Worm (Caenorhabditis elegans) whole organism, early embryonic: ENCODE data around the gene D2096.9.
"Not testable (repeated sequence)": the region's sequence is repeated elsewhere in the genome, so short reads cannot be mapped to it uniquely, and the experiment has no call there.

Experiments
- B0310.2 ChIP-seq: sonication (generic microtip); optimal IDR thresholded peaks from 2 replicates; lab custom pipeline; 2016; ENCODE audit warnings: mild to moderate bottlenecking, missing genetic modification characterization, missing compliant biosample characterization
- F13C5.2 ChIP-seq: sonication (generic microtip); optimal IDR thresholded peaks from 2 replicates; lab custom pipeline; 2017; ENCODE audit warnings: mild to moderate bottlenecking, missing genetic modification characterization, inconsistent platforms, missing compliant biosample characterization
- aly-1 ChIP-seq: sonication (generic microtip); optimal IDR thresholded peaks from 2 replicates; lab custom pipeline; 2016; ENCODE audit warnings: missing genetic modification characterization, missing compliant biosample characterization
- ama-1 ChIP-seq: fragments of 150-350 bp; optimal IDR thresholded peaks from 2 replicates; lab custom pipeline; 2014
- ceh-13 ChIP-seq: fragments of 200-800 bp; sonication (Bioruptor generic); optimal IDR thresholded peaks from 2 replicates; lab custom pipeline; 2018; ENCODE audit warnings: mild to moderate bottlenecking, missing genetic modification characterization, missing compliant biosample characterization
- ceh-36 ChIP-seq: sonication (generic microtip); optimal IDR thresholded peaks from 2 replicates; lab custom pipeline; 2016; ENCODE audit warnings: missing genetic modification characterization, inconsistent platforms, missing compliant biosample characterization
- ets-7 ChIP-seq: sonication (generic microtip); optimal IDR thresholded peaks from 2 replicates; lab custom pipeline; 2016; ENCODE audit warnings: missing genotype, missing genetic modification characterization, missing compliant biosample characterization
- flt-1 ChIP-seq: fragments of 200-800 bp; sonication (Bioruptor generic); IDR thresholded peaks from 2 replicates; pipeline ENCODE4 v1.3.6; 2022; ENCODE audit warnings: missing genetic modification characterization, missing compliant biosample characterization
- hmbx-1 ChIP-seq: sonication (generic microtip); optimal IDR thresholded peaks from 2 replicates; lab custom pipeline; 2016; ENCODE audit warnings: mild to moderate bottlenecking, missing genetic modification characterization, missing compliant biosample characterization
- hmg-4 ChIP-seq: fragments of 200-800 bp; sonication (Bioruptor generic); optimal IDR thresholded peaks from 2 replicates; lab custom pipeline; 2018; ENCODE audit warnings: mild to moderate bottlenecking, missing genetic modification characterization, missing compliant biosample characterization
- hnd-1 ChIP-seq: sonication (generic microtip); optimal IDR thresholded peaks from 2 replicates; lab custom pipeline; 2016; ENCODE audit warnings: missing genetic modification characterization, missing compliant biosample characterization
- pes-1 ChIP-seq: fragments of 200-800 bp; sonication (Bioruptor generic); IDR thresholded peaks from 2 replicates; pipeline ENCODE4 v1.3.6; 2022; ENCODE audit warnings: missing genetic modification reagents, missing genetic modification characterization, missing compliant biosample characterization
- scrt-1 ChIP-seq: fragments of 200-800 bp; sonication (Bioruptor generic); IDR thresholded peaks from 2 replicates; pipeline ENCODE4 v1.3.6; 2022; ENCODE audit warnings: missing genetic modification characterization, missing compliant biosample characterization
- sea-1 ChIP-seq: fragments of 200-800 bp; sonication (Bioruptor generic); conservative IDR thresholded peaks from 2 replicates; pipeline ENCODE4 v1.3.6; 2022; ENCODE audit warnings: missing genetic modification characterization, missing compliant biosample characterization
- tbx-11 ChIP-seq: fragments of 200-800 bp; sonication (Bioruptor generic); IDR thresholded peaks from 2 replicates; pipeline ENCODE4 v1.3.6; 2022; ENCODE audit warnings: missing genetic modification characterization, missing compliant biosample characterization
- tbx-37 ChIP-seq: fragments of 200-800 bp; sonication (Bioruptor generic); conservative IDR thresholded peaks from 2 replicates; pipeline ENCODE4 v1.3.6; 2022; ENCODE audit warnings: missing genetic modification reagents, missing genetic modification characterization, missing compliant biosample characterization
- tra-4 ChIP-seq: sonication (generic microtip); optimal IDR thresholded peaks from 2 replicates; lab custom pipeline; 2017; ENCODE audit warnings: missing genetic modification characterization, missing compliant biosample characterization

D2096.9 gene

ce11 chrIV:8394105-8394504 lies 11.5 kb upstream of the D2096.9 start, which contains the start of gene D2096.11:
Gene D2096.11, minus strand, starts transcription at chrIV:8394205.
- TF ChIP-seq hnd-1 (no peak), ceh-36 (tag; lab: Kevin White, UChicago) (no peak), hmbx-1 (tag; lab: Kevin White, UChicago) (no peak), F13C5.2 (tag; lab: Kevin White, UChicago) (no peak), aly-1 (tag; lab: Kevin White, UChicago) (no peak), tbx-37 (GFP tag; lab: Robert Waterston, UW) (no peak), sea-1 (GFP tag; lab: Robert Waterston, UW) (no peak), scrt-1 (GFP tag; lab: Robert Waterston, UW) (no peak), pes-1 (GFP tag; lab: Robert Waterston, UW) (no peak), hmg-4 (no peak), B0310.2 (tag; lab: Kevin White, UChicago) (no peak), flt-1 (no peak)

- not testable (repeated sequence) for TF ChIP-seq hmbx-1 (tag; lab: Kevin White, UChicago); ceh-36 (tag; lab: Kevin White, UChicago); tbx-11 (GFP tag; lab: Robert Waterston, UW)
These were observed 6.5 kb upstream of the D2096.9 start, which contains the start of gene D2096.10 for ce11 chrIV:8389139-8389538. Gene D2096.10, minus strand, starts transcription at chrIV:8389239.

- TF ChIP-seq tbx-11 (GFP tag; lab: Robert Waterston, UW) = no peak
- no peak for TF ChIP-seq ama-1 (lab: Kevin White, UChicago)
- TF ChIP-seq hmg-4 = no peak
- TF ChIP-seq hnd-1 = no peak
- TF ChIP-seq ets-7 = no peak
- no peak for TF ChIP-seq aly-1 (tag; lab: Kevin White, UChicago)
- TF ChIP-seq pes-1 (GFP tag; lab: Robert Waterston, UW) = no peak
- no peak for TF ChIP-seq tbx-37 (GFP tag; lab: Robert Waterston, UW)
- TF ChIP-seq ceh-13 (GFP tag; lab: Kevin White, UChicago) = no peak
These were observed 3.1 kb upstream of the D2096.9 start for ce11 chrIV:8385662-8386061.

- TF ChIP-seq scrt-1 (GFP tag; lab: Robert Waterston, UW) (no peak), ets-7 (no peak), tra-4 (tag; lab: Kevin White, UChicago) (no peak), sea-1 (GFP tag; lab: Robert Waterston, UW) (no peak), tbx-11 (GFP tag; lab: Robert Waterston, UW) (no peak), ceh-36 (tag; lab: Kevin White, UChicago) (no peak), aly-1 (tag; lab: Kevin White, UChicago) (no peak), tbx-37 (GFP tag; lab: Robert Waterston, UW) (no peak), F13C5.2 (tag; lab: Kevin White, UChicago) (no peak), B0310.2 (tag; lab: Kevin White, UChicago) (no peak), pes-1 (GFP tag; lab: Robert Waterston, UW) (no peak), hmg-4 (no peak), ama-1 (lab: Kevin White, UChicago) (no peak), ceh-13 (GFP tag; lab: Kevin White, UChicago) (no peak), flt-1 (no peak), hnd-1 (no peak)
These were observed 2.1 kb upstream of the D2096.9 start for ce11 chrIV:8384737-8385136.

ce11 chrIV:8380266-8380850 lies 2.2 kb downstream of the D2096.9 start:
- TF ChIP-seq ama-1 (lab: Kevin White, UChicago) (no peak), flt-1 (no peak), scrt-1 (GFP tag; lab: Robert Waterston, UW) (no peak), pes-1 (GFP tag; lab: Robert Waterston, UW) (no peak), hmg-4 (no peak), B0310.2 (tag; lab: Kevin White, UChicago) (no peak), sea-1 (GFP tag; lab: Robert Waterston, UW) (no peak), F13C5.2 (tag; lab: Kevin White, UChicago) (no peak), ceh-13 (GFP tag; lab: Kevin White, UChicago) (no peak), hnd-1 (no peak), ets-7 (no peak)

- TF ChIP-seq ceh-13 (GFP tag; lab: Kevin White, UChicago) (no peak), aly-1 (tag; lab: Kevin White, UChicago) (no peak), hmg-4 (no peak), scrt-1 (GFP tag; lab: Robert Waterston, UW) (no peak), tra-4 (tag; lab: Kevin White, UChicago) (no peak)
These were observed 2.9 kb downstream of the D2096.9 start, which contains the start of gene praf-3 for ce11 chrIV:8379683-8380082. Gene praf-3, plus strand, starts transcription at chrIV:8379983.

- no peak for TF ChIP-seq aly-1 (tag; lab: Kevin White, UChicago)
- no peak for TF ChIP-seq ceh-36 (tag; lab: Kevin White, UChicago)
- TF ChIP-seq ama-1 (lab: Kevin White, UChicago) = no peak
- no peak for TF ChIP-seq B0310.2 (tag; lab: Kevin White, UChicago)
- TF ChIP-seq pes-1 (GFP tag; lab: Robert Waterston, UW) = no peak
These were observed 3.3 kb downstream of the D2096.9 start, which contains the start of gene nap-1 for ce11 chrIV:8379278-8379677. Gene nap-1, minus strand, starts transcription at chrIV:8379319.

ce11 chrIV:8378280-8378679 lies 4.3 kb downstream of the D2096.9 start:
- TF ChIP-seq pes-1 (GFP tag; lab: Robert Waterston, UW) (no peak), ceh-36 (tag; lab: Kevin White, UChicago) (no peak), sea-1 (GFP tag; lab: Robert Waterston, UW) (no peak), ama-1 (lab: Kevin White, UChicago) (no peak), ceh-13 (GFP tag; lab: Kevin White, UChicago) (no peak)
